Worm (Caenorhabditis elegans) whole organism, L1 larva: Measurements from ENCODE around the gene pik-1.

Experiments
- fkh-10 ChIP-seq: sonication (generic microtip); optimal IDR thresholded peaks from 2 replicates; lab custom pipeline; 2017; ENCODE audit warnings: missing biosample characterization, missing genetic modification reagents, missing genetic modification characterization
- hpl-2 ChIP-seq: fragments of 150-350 bp; optimal IDR thresholded peaks from 2 replicates; lab custom pipeline; 2014; ENCODE audit warnings: missing biosample characterization, missing genetic modification reagents, missing genetic modification characterization
- isw-1 ChIP-seq: fragments of 200-800 bp; sonication (Bioruptor generic); IDR thresholded peaks from 2 replicates; pipeline ENCODE4 v1.3.6; 2022; ENCODE audit warnings: missing genetic modification characterization, missing compliant biosample characterization
- lin-13 ChIP-seq: fragments of 150-350 bp; optimal IDR thresholded peaks from 2 replicates; lab custom pipeline; 2014; ENCODE audit warnings: missing biosample characterization, missing genetic modification reagents, missing genetic modification characterization
- nhr-237 ChIP-seq: fragments of 150-350 bp; optimal IDR thresholded peaks from 2 replicates; lab custom pipeline; 2014; ENCODE audit warnings: missing biosample characterization, missing genetic modification characterization
- pax-3 ChIP-seq: fragments of 200-800 bp; sonication (Bioruptor generic); optimal IDR thresholded peaks from 2 replicates; lab custom pipeline; 2018; ENCODE audit warnings: mild to moderate bottlenecking, missing genetic modification characterization, moderate library complexity, missing compliant biosample characterization
- sox-4 ChIP-seq: sonication (generic microtip); optimal IDR thresholded peaks from 2 replicates; lab custom pipeline; 2016; ENCODE audit warnings: missing genetic modification characterization, missing compliant biosample characterization
- unc-130 ChIP-seq: fragments of 150-350 bp; optimal IDR thresholded peaks from 2 replicates; lab custom pipeline; 2017; ENCODE audit warnings: missing biosample characterization, missing genetic modification characterization, inconsistent platforms

- TF ChIP-seq lin-13 (no peak), hpl-2 (GFP tag; lab: Kevin White, UChicago) (no peak), unc-130 (tag; lab: Kevin White, UChicago) (no peak), sox-4 (tag; lab: Kevin White, UChicago) (no peak), isw-1 (GFP tag; lab: Robert Waterston, UW) (no peak), fkh-10 (GFP tag; lab: Kevin White, UChicago) (no peak), pax-3 (tag; lab: Kevin White, UChicago) (no peak), nhr-237 (tag; lab: Kevin White, UChicago) (no peak)
Observed at ce11 chrIV:13422200-13422599, 6.4 kb downstream of the pik-1 start, which contains the start of gene nol-9.
